Worm (Caenorhabditis elegans) whole organism, L3 larva: ENCODE measurements around the gene F56C9.8.

Experiments used
- R02D3.7 ChIP-seq: fragments of 150-350 bp; optimal IDR thresholded peaks from 2 replicates; lab custom pipeline; 2014; ENCODE audit warnings: missing biosample characterization, missing genetic modification characterization
- ZK546.5 ChIP-seq: sonication (generic microtip); optimal IDR thresholded peaks from 2 replicates; lab custom pipeline; 2017; ENCODE audit warnings: missing biosample characterization, missing genetic modification characterization
- aly-2 ChIP-seq: fragments of 150-350 bp; optimal IDR thresholded peaks from 2 replicates; lab custom pipeline; 2014; ENCODE audit warnings: missing biosample characterization, missing genetic modification characterization
- ama-1 ChIP-seq: fragments of 150-350 bp; optimal IDR thresholded peaks from 2 replicates; lab custom pipeline; 2018
- ceh-16 ChIP-seq: sonication (generic microtip); optimal IDR thresholded peaks from 2 replicates; lab custom pipeline; 2017; ENCODE audit warnings: missing biosample characterization, missing genetic modification characterization
- ceh-28 ChIP-seq: fragments of 150-350 bp; optimal IDR thresholded peaks from 2 replicates; lab custom pipeline; 2014; ENCODE audit warnings: missing biosample characterization, missing genetic modification reagents, missing genetic modification characterization
- ceh-82 ChIP-seq: fragments of 150-350 bp; optimal IDR thresholded peaks from 2 replicates; lab custom pipeline; 2014; ENCODE audit warnings: missing biosample characterization, missing genetic modification characterization
- ceh-9 ChIP-seq: sonication (generic microtip); optimal IDR thresholded peaks from 2 replicates; lab custom pipeline; 2018; ENCODE audit warnings: missing biosample characterization, missing genetic modification characterization
- daf-12 ChIP-seq: fragments of 150-350 bp; optimal IDR thresholded peaks from 2 replicates; lab custom pipeline; 2014; ENCODE audit warnings: missing biosample characterization, missing genetic modification reagents, missing genetic modification characterization
- egl-27 ChIP-seq: sonication (generic microtip); optimal IDR thresholded peaks from 4 replicates; lab custom pipeline; 2017; ENCODE audit warnings: missing biosample characterization, missing genetic modification reagents, missing genetic modification characterization
- egl-5 ChIP-seq: fragments of 150-350 bp; optimal IDR thresholded peaks from 2 replicates; lab custom pipeline; 2017; ENCODE audit warnings: missing biosample characterization, missing genetic modification reagents, missing genetic modification characterization, inconsistent platforms
- elt-1 ChIP-seq: fragments of 150-350 bp; optimal IDR thresholded peaks from 2 replicates; lab custom pipeline; 2014; ENCODE audit warnings: missing biosample characterization, missing genetic modification characterization
- elt-2 ChIP-seq: sonication (generic microtip); optimal IDR thresholded peaks from 2 replicates; lab custom pipeline; 2016; ENCODE audit warnings: missing genetic modification reagents, mild to moderate bottlenecking, missing genetic modification characterization, missing compliant biosample characterization
- elt-3 ChIP-seq, 3 experiments: fragments of 150-350 bp in 1 of 3; sonication (generic microtip) in 2 of 3; optimal IDR thresholded peaks; 2 replicates in 2 of 3; 4 replicates in 1 of 3; lab custom pipeline; 2014 to 2017; ENCODE audit warnings: missing biosample characterization in 3 of 3, missing genetic modification characterization in 3 of 3
- eor-1 ChIP-seq, 2 experiments: fragments of 150-350 bp; optimal IDR thresholded peaks; 2 replicates each; lab custom pipeline; 2014 to 2018; ENCODE audit warnings: missing biosample characterization in 2 of 2, missing genetic modification characterization in 2 of 2
- fkh-10 ChIP-seq: sonication (generic microtip); optimal IDR thresholded peaks from 2 replicates; lab custom pipeline; 2017; ENCODE audit warnings: missing biosample characterization, missing genetic modification reagents, missing genetic modification characterization
- fkh-2 ChIP-seq: fragments of 150-350 bp; optimal IDR thresholded peaks from 2 replicates; lab custom pipeline; 2014; ENCODE audit warnings: missing biosample characterization, missing genetic modification reagents, missing genetic modification characterization
- fos-1 ChIP-seq: fragments of 150-350 bp; optimal IDR thresholded peaks from 2 replicates; lab custom pipeline; 2014; ENCODE audit warnings: missing biosample characterization, missing genetic modification characterization
- hmg-11 ChIP-seq: sonication (generic microtip); optimal IDR thresholded peaks from 2 replicates; lab custom pipeline; 2016; ENCODE audit warnings: missing genetic modification characterization, missing compliant biosample characterization
- jun-1 ChIP-seq: fragments of 150-350 bp; optimal IDR thresholded peaks from 2 replicates; lab custom pipeline; 2014; ENCODE audit warnings: missing biosample characterization, missing genetic modification reagents, missing genetic modification characterization
- lin-15B ChIP-seq: fragments of 150-350 bp; optimal IDR thresholded peaks from 2 replicates; lab custom pipeline; 2014; ENCODE audit warnings: missing biosample characterization, missing genetic modification characterization
- lin-39 ChIP-seq: fragments of 150-350 bp; optimal IDR thresholded peaks from 2 replicates; lab custom pipeline; 2018; ENCODE audit warnings: missing biosample characterization, missing genetic modification reagents, missing genetic modification characterization
- lsy-12 ChIP-seq: sonication (generic microtip); optimal IDR thresholded peaks from 2 replicates; lab custom pipeline; 2016; ENCODE audit warnings: mild to moderate bottlenecking, missing genetic modification characterization, missing compliant biosample characterization
- mdl-1 ChIP-seq: fragments of 150-350 bp; optimal IDR thresholded peaks from 2 replicates; lab custom pipeline; 2014; ENCODE audit warnings: missing biosample characterization, missing genetic modification characterization
- mml-1 ChIP-seq: fragments of 150-350 bp; sonication (generic microtip); optimal IDR thresholded peaks from 3 replicates; lab custom pipeline; 2014; ENCODE audit warnings: missing biosample characterization, missing genetic modification characterization
- nfya-1 ChIP-seq: sonication (generic microtip); optimal IDR thresholded peaks from 2 replicates; lab custom pipeline; 2017; ENCODE audit warnings: missing genetic modification characterization, mild to moderate bottlenecking, missing compliant biosample characterization, antibody characterized with exemption, moderate library complexity; ENCODE audit not compliant: insufficient read depth
- nhr-11 ChIP-seq: fragments of 150-350 bp; optimal IDR thresholded peaks from 2 replicates; lab custom pipeline; 2014; ENCODE audit warnings: missing biosample characterization, missing genetic modification characterization
- nhr-12 ChIP-seq: fragments of 150-350 bp; optimal IDR thresholded peaks from 2 replicates; lab custom pipeline; 2014; ENCODE audit warnings: missing biosample characterization, missing genetic modification characterization
- nhr-23 ChIP-seq: fragments of 150-350 bp; optimal IDR thresholded peaks from 2 replicates; lab custom pipeline; 2014; ENCODE audit warnings: missing biosample characterization, missing genetic modification reagents, missing genetic modification characterization
- nhr-237 ChIP-seq: fragments of 150-350 bp; optimal IDR thresholded peaks from 2 replicates; lab custom pipeline; 2014; ENCODE audit warnings: missing biosample characterization, missing genetic modification characterization
- nhr-25 ChIP-seq: sonication (generic microtip); optimal IDR thresholded peaks from 2 replicates; lab custom pipeline; 2017; ENCODE audit warnings: missing biosample characterization, missing genetic modification characterization
- nhr-28 ChIP-seq: fragments of 150-350 bp; optimal IDR thresholded peaks from 2 replicates; lab custom pipeline; 2014; ENCODE audit warnings: missing biosample characterization, missing genetic modification characterization
- nhr-43 ChIP-seq: sonication (generic microtip); optimal IDR thresholded peaks from 2 replicates; lab custom pipeline; 2016; ENCODE audit warnings: mild to moderate bottlenecking, missing genetic modification characterization, missing compliant biosample characterization; ENCODE audit not compliant: poor library complexity, severe bottlenecking
- nhr-67 ChIP-seq: fragments of 150-350 bp; optimal IDR thresholded peaks from 2 replicates; lab custom pipeline; 2014; ENCODE audit warnings: missing biosample characterization, missing genetic modification characterization
- nhr-76 ChIP-seq: fragments of 150-350 bp; sonication (generic microtip); optimal IDR thresholded peaks from 5 replicates; lab custom pipeline; 2014; ENCODE audit warnings: missing biosample characterization, missing genetic modification characterization
- nhr-77 ChIP-seq: fragments of 150-350 bp; optimal IDR thresholded peaks from 2 replicates; lab custom pipeline; 2014; ENCODE audit warnings: missing biosample characterization, missing genetic modification characterization
- pha-4 ChIP-seq: fragments of 150-350 bp; optimal IDR thresholded peaks from 2 replicates; lab custom pipeline; 2014; ENCODE audit warnings: missing biosample characterization, missing genetic modification reagents, missing genetic modification characterization
- pqm-1 ChIP-seq: fragments of 150-350 bp; optimal IDR thresholded peaks from 2 replicates; lab custom pipeline; 2017; ENCODE audit warnings: missing biosample characterization, missing genetic modification characterization, inconsistent platforms
- sea-2 ChIP-seq: fragments of 150-350 bp; sonication (generic microtip); optimal IDR thresholded peaks from 4 replicates; lab custom pipeline; 2014; ENCODE audit warnings: missing biosample characterization, missing genetic modification reagents, missing genetic modification characterization
- skn-1 ChIP-seq: fragments of 150-350 bp; optimal IDR thresholded peaks from 2 replicates; lab custom pipeline; 2014; ENCODE audit warnings: missing biosample characterization, missing genetic modification characterization
- snpc-4 ChIP-seq: fragments of 150-350 bp; optimal IDR thresholded peaks from 2 replicates; lab custom pipeline; 2014; ENCODE audit warnings: missing biosample characterization, missing genetic modification characterization
- tbx-2 ChIP-seq: sonication (generic microtip); optimal IDR thresholded peaks from 2 replicates; lab custom pipeline; 2016; ENCODE audit warnings: mild to moderate bottlenecking, missing genetic modification characterization, missing compliant biosample characterization
- unc-39 ChIP-seq: sonication (generic microtip); optimal IDR thresholded peaks from 4 replicates; lab custom pipeline; 2017; ENCODE audit warnings: missing biosample characterization, missing genetic modification characterization
- unc-62 ChIP-seq: fragments of 150-350 bp; sonication (generic microtip); optimal IDR thresholded peaks from 4 replicates; lab custom pipeline; 2014; ENCODE audit warnings: missing biosample characterization, missing genetic modification reagents, missing genetic modification characterization
- zag-1 ChIP-seq: fragments of 150-350 bp; optimal IDR thresholded peaks from 2 replicates; lab custom pipeline; 2014; ENCODE audit warnings: missing biosample characterization, missing genetic modification characterization
- ztf-11 ChIP-seq: fragments of 150-350 bp; optimal IDR thresholded peaks from 2 replicates; lab custom pipeline; 2014; ENCODE audit warnings: missing biosample characterization, missing genetic modification characterization
- ztf-4 ChIP-seq: fragments of 150-350 bp; optimal IDR thresholded peaks from 2 replicates; lab custom pipeline; 2014; ENCODE audit warnings: missing biosample characterization, missing genetic modification characterization

Gene F56C9.8

ce11 chrIII:7272088-7272487, 47.2 kb downstream of the F56C9.8 start:
- TF ChIP-seq ZK546.5: no peak
- TF ChIP-seq nhr-76: no peak
- TF ChIP-seq pha-4 (tag; lab: Kevin White, UChicago): peak; percentile 84
- no peak for TF ChIP-seq nhr-77 (tag; lab: Kevin White, UChicago)
- no peak for TF ChIP-seq ceh-82 (tag; lab: Kevin White, UChicago)
- peak; percentile 71 for TF ChIP-seq jun-1 (tag; lab: Kevin White, UChicago)
- no peak for TF ChIP-seq skn-1 (tag; lab: Kevin White, UChicago)
- no peak for TF ChIP-seq eor-1 (tag; optimal IDR thresholded peaks at IDR 0.05; lab: Kevin White, UChicago)
- TF ChIP-seq elt-2 (tag; lab: Kevin White, UChicago): peak; percentile 14
- TF ChIP-seq nhr-67 (tag; lab: Kevin White, UChicago): no peak
- no peak for TF ChIP-seq daf-12
- TF ChIP-seq fkh-2: no peak
- no peak for TF ChIP-seq fos-1 (tag; lab: Kevin White, UChicago)
- TF ChIP-seq nhr-12: no peak
- TF ChIP-seq nhr-11 (tag; lab: Kevin White, UChicago): no peak
- TF ChIP-seq ztf-11 (tag; lab: Kevin White, UChicago): no peak
- TF ChIP-seq elt-1 (tag; lab: Kevin White, UChicago): no peak
- TF ChIP-seq nhr-28 (tag; lab: Kevin White, UChicago): no peak
- TF ChIP-seq elt-3 (tag; optimal IDR thresholded peaks at IDR 0.05; lab: Kevin White, UChicago): no peak
- TF ChIP-seq hmg-11 (tag; lab: Kevin White, UChicago): no peak
- TF ChIP-seq unc-62 (GFP tag; lab: Kevin White, UChicago): no peak
- TF ChIP-seq mdl-1 (tag; lab: Kevin White, UChicago): no peak
- peak; percentile 22 for TF ChIP-seq nhr-43 (tag; lab: Kevin White, UChicago)
- no peak for TF ChIP-seq sea-2
- peak; percentile 47 for TF ChIP-seq nfya-1 (tag; lab: Kevin White, UChicago)
- TF ChIP-seq ceh-28 (tag; lab: Kevin White, UChicago): no peak
- TF ChIP-seq unc-39: no peak
- no peak for TF ChIP-seq tbx-2
- TF ChIP-seq mml-1 (tag; lab: Kevin White, UChicago): no peak
- TF ChIP-seq ztf-4: no peak
- no peak for TF ChIP-seq ceh-16 (tag; lab: Kevin White, UChicago)
- peak; percentile 31 for TF ChIP-seq lin-39 (tag; lab: Kevin White, UChicago)
- no peak for TF ChIP-seq ceh-9 (tag; lab: Kevin White, UChicago)
- no peak for TF ChIP-seq snpc-4 (tag; lab: Kevin White, UChicago)
- TF ChIP-seq R02D3.7 (tag; lab: Kevin White, UChicago): no peak
- no peak for TF ChIP-seq lin-15B (tag; lab: Kevin White, UChicago)
- no peak for TF ChIP-seq aly-2 (tag; lab: Kevin White, UChicago)
- no peak for TF ChIP-seq egl-27 (tag; lab: Kevin White, UChicago)
- peak; percentile 38 for TF ChIP-seq nhr-23 (tag; lab: Kevin White, UChicago)
- TF ChIP-seq ama-1: peak; percentile 22
- TF ChIP-seq lsy-12 (tag; lab: Kevin White, UChicago): peak; percentile 20
- TF ChIP-seq zag-1 (tag; lab: Kevin White, UChicago): no peak
- TF ChIP-seq nhr-237 (tag; lab: Kevin White, UChicago): no peak
- TF ChIP-seq fkh-10 (GFP tag; lab: Kevin White, UChicago): no peak
- peak; percentile 1 for TF ChIP-seq pqm-1 (tag; lab: Kevin White, UChicago)
- TF ChIP-seq nhr-25 (tag; lab: Kevin White, UChicago): peak; percentile 4
- TF ChIP-seq egl-5 (tag; lab: Kevin White, UChicago): peak; percentile 92
